Worm (Caenorhabditis elegans) whole organism, L3 larva: ENCODE results near the gene M03A8.3.

ENCODE experiments used
- R02D3.7 ChIP-seq: fragments of 150-350 bp; optimal IDR thresholded peaks from 2 replicates; lab custom pipeline; 2014; ENCODE audit warnings: missing biosample characterization, missing genetic modification characterization
- ZK546.5 ChIP-seq: sonication (generic microtip); optimal IDR thresholded peaks from 2 replicates; lab custom pipeline; 2017; ENCODE audit warnings: missing biosample characterization, missing genetic modification characterization
- aly-2 ChIP-seq: fragments of 150-350 bp; optimal IDR thresholded peaks from 2 replicates; lab custom pipeline; 2014; ENCODE audit warnings: missing biosample characterization, missing genetic modification characterization
- ama-1 ChIP-seq: fragments of 150-350 bp; optimal IDR thresholded peaks from 2 replicates; lab custom pipeline; 2018
- ceh-16 ChIP-seq: sonication (generic microtip); optimal IDR thresholded peaks from 2 replicates; lab custom pipeline; 2017; ENCODE audit warnings: missing biosample characterization, missing genetic modification characterization
- ceh-28 ChIP-seq: fragments of 150-350 bp; optimal IDR thresholded peaks from 2 replicates; lab custom pipeline; 2014; ENCODE audit warnings: missing biosample characterization, missing genetic modification reagents, missing genetic modification characterization
- ceh-82 ChIP-seq: fragments of 150-350 bp; optimal IDR thresholded peaks from 2 replicates; lab custom pipeline; 2014; ENCODE audit warnings: missing biosample characterization, missing genetic modification characterization
- daf-12 ChIP-seq: fragments of 150-350 bp; optimal IDR thresholded peaks from 2 replicates; lab custom pipeline; 2014; ENCODE audit warnings: missing biosample characterization, missing genetic modification reagents, missing genetic modification characterization
- elt-1 ChIP-seq: fragments of 150-350 bp; optimal IDR thresholded peaks from 2 replicates; lab custom pipeline; 2014; ENCODE audit warnings: missing biosample characterization, missing genetic modification characterization
- elt-2 ChIP-seq: sonication (generic microtip); optimal IDR thresholded peaks from 2 replicates; lab custom pipeline; 2016; ENCODE audit warnings: missing genetic modification reagents, mild to moderate bottlenecking, missing genetic modification characterization, missing compliant biosample characterization
- eor-1 ChIP-seq, 2 experiments: fragments of 150-350 bp; optimal IDR thresholded peaks; 2 replicates each; lab custom pipeline; 2014 to 2018; ENCODE audit warnings: missing biosample characterization in 2 of 2, missing genetic modification characterization in 2 of 2
- fkh-2 ChIP-seq: fragments of 150-350 bp; optimal IDR thresholded peaks from 2 replicates; lab custom pipeline; 2014; ENCODE audit warnings: missing biosample characterization, missing genetic modification reagents, missing genetic modification characterization
- fos-1 ChIP-seq: fragments of 150-350 bp; optimal IDR thresholded peaks from 2 replicates; lab custom pipeline; 2014; ENCODE audit warnings: missing biosample characterization, missing genetic modification characterization
- hmg-11 ChIP-seq: sonication (generic microtip); optimal IDR thresholded peaks from 2 replicates; lab custom pipeline; 2016; ENCODE audit warnings: missing genetic modification characterization, missing compliant biosample characterization
- jun-1 ChIP-seq: fragments of 150-350 bp; optimal IDR thresholded peaks from 2 replicates; lab custom pipeline; 2014; ENCODE audit warnings: missing biosample characterization, missing genetic modification reagents, missing genetic modification characterization
- lin-15B ChIP-seq: fragments of 150-350 bp; optimal IDR thresholded peaks from 2 replicates; lab custom pipeline; 2014; ENCODE audit warnings: missing biosample characterization, missing genetic modification characterization
- lin-39 ChIP-seq: fragments of 150-350 bp; optimal IDR thresholded peaks from 2 replicates; lab custom pipeline; 2018; ENCODE audit warnings: missing biosample characterization, missing genetic modification reagents, missing genetic modification characterization
- lsy-12 ChIP-seq: sonication (generic microtip); optimal IDR thresholded peaks from 2 replicates; lab custom pipeline; 2016; ENCODE audit warnings: mild to moderate bottlenecking, missing genetic modification characterization, missing compliant biosample characterization
- nhr-11 ChIP-seq: fragments of 150-350 bp; optimal IDR thresholded peaks from 2 replicates; lab custom pipeline; 2014; ENCODE audit warnings: missing biosample characterization, missing genetic modification characterization
- nhr-23 ChIP-seq: fragments of 150-350 bp; optimal IDR thresholded peaks from 2 replicates; lab custom pipeline; 2014; ENCODE audit warnings: missing biosample characterization, missing genetic modification reagents, missing genetic modification characterization
- nhr-237 ChIP-seq: fragments of 150-350 bp; optimal IDR thresholded peaks from 2 replicates; lab custom pipeline; 2014; ENCODE audit warnings: missing biosample characterization, missing genetic modification characterization
- nhr-43 ChIP-seq: sonication (generic microtip); optimal IDR thresholded peaks from 2 replicates; lab custom pipeline; 2016; ENCODE audit warnings: mild to moderate bottlenecking, missing genetic modification characterization, missing compliant biosample characterization; ENCODE audit not compliant: poor library complexity, severe bottlenecking
- nhr-67 ChIP-seq: fragments of 150-350 bp; optimal IDR thresholded peaks from 2 replicates; lab custom pipeline; 2014; ENCODE audit warnings: missing biosample characterization, missing genetic modification characterization
- nhr-76 ChIP-seq: fragments of 150-350 bp; sonication (generic microtip); optimal IDR thresholded peaks from 5 replicates; lab custom pipeline; 2014; ENCODE audit warnings: missing biosample characterization, missing genetic modification characterization
- pha-4 ChIP-seq: fragments of 150-350 bp; optimal IDR thresholded peaks from 2 replicates; lab custom pipeline; 2014; ENCODE audit warnings: missing biosample characterization, missing genetic modification reagents, missing genetic modification characterization
- pqm-1 ChIP-seq: fragments of 150-350 bp; optimal IDR thresholded peaks from 2 replicates; lab custom pipeline; 2017; ENCODE audit warnings: missing biosample characterization, missing genetic modification characterization, inconsistent platforms
- sea-2 ChIP-seq: fragments of 150-350 bp; sonication (generic microtip); optimal IDR thresholded peaks from 4 replicates; lab custom pipeline; 2014; ENCODE audit warnings: missing biosample characterization, missing genetic modification reagents, missing genetic modification characterization
- skn-1 ChIP-seq: fragments of 150-350 bp; optimal IDR thresholded peaks from 2 replicates; lab custom pipeline; 2014; ENCODE audit warnings: missing biosample characterization, missing genetic modification characterization
- zag-1 ChIP-seq: fragments of 150-350 bp; optimal IDR thresholded peaks from 2 replicates; lab custom pipeline; 2014; ENCODE audit warnings: missing biosample characterization, missing genetic modification characterization
- ztf-4 ChIP-seq: fragments of 150-350 bp; optimal IDR thresholded peaks from 2 replicates; lab custom pipeline; 2014; ENCODE audit warnings: missing biosample characterization, missing genetic modification characterization

M03A8.3 gene

ce11 chrX:6761211-6761610, 38.6 kb upstream of the M03A8.3 start:
- TF ChIP-seq elt-2 (peak; percentile 51), zag-1 (tag; lab: Kevin White, UChicago) (no peak), pqm-1 (tag; lab: Kevin White, UChicago) (peak; percentile 44)

- no peak for TF ChIP-seq nhr-67 (tag; lab: Kevin White, UChicago)
- TF ChIP-seq sea-2 (GFP tag; lab: Kevin White, UChicago), result no peak
- no peak for TF ChIP-seq skn-1
- TF ChIP-seq nhr-76 (tag; lab: Kevin White, UChicago), result no peak
- no peak for TF ChIP-seq fos-1 (tag; lab: Kevin White, UChicago)
- TF ChIP-seq fkh-2 (tag; lab: Kevin White, UChicago), result no peak
- no peak for TF ChIP-seq nhr-23
- peak; percentile 35 for TF ChIP-seq pha-4 (tag; lab: Kevin White, UChicago)
- TF ChIP-seq hmg-11 (tag; lab: Kevin White, UChicago), result no peak
- TF ChIP-seq pqm-1 (tag; lab: Kevin White, UChicago), result peak; percentile 16
- TF ChIP-seq elt-2, result peak; percentile 72
- no peak for TF ChIP-seq R02D3.7 (tag; lab: Kevin White, UChicago)
- no peak for TF ChIP-seq lsy-12
- TF ChIP-seq elt-1, result no peak
- no peak for TF ChIP-seq daf-12 (tag; lab: Kevin White, UChicago)
- TF ChIP-seq, all 47 proteins: peak for 3
Observed at ce11 chrX:6761688-6762185, 38.1 kb upstream of the M03A8.3 start, which contains the start of gene abts-4. TSS of gene abts-4 (minus strand) at chrX:6761738.

- TF ChIP-seq eor-1 (tag; optimal IDR thresholded peaks at IDR 0.05; lab: Kevin White, UChicago) (no peak), lin-15B (tag; lab: Kevin White, UChicago) (no peak), nhr-43 (no peak)
- TF ChIP-seq, all 47 proteins: peak for 0
Observed at ce11 chrX:6778014-6778413, 21.8 kb upstream of the M03A8.3 start, which contains the start of gene irk-1. TSS of gene irk-1 (minus strand) at chrX:6778114.

- TF ChIP-seq sea-2 (GFP tag; lab: Kevin White, UChicago) (no peak), jun-1 (tag; lab: Kevin White, UChicago) (no peak), nhr-11 (tag; lab: Kevin White, UChicago) (no peak), ZK546.5 (no peak), lin-39 (tag; lab: Kevin White, UChicago) (no peak), aly-2 (tag; lab: Kevin White, UChicago) (no peak), nhr-237 (tag; lab: Kevin White, UChicago) (no peak), ama-1 (lab: Kevin White, UChicago) (no peak), fos-1 (tag; lab: Kevin White, UChicago) (no peak), elt-1 (no peak), ztf-4 (tag; lab: Kevin White, UChicago) (no peak)
Observed at ce11 chrX:6782857-6783256, 17.0 kb upstream of the M03A8.3 start, which contains the start of gene idpp-6. TSS of gene idpp-6 (plus strand) at chrX:6783157.

- TF ChIP-seq ceh-16 (no peak), pqm-1 (tag; lab: Kevin White, UChicago) (peak; percentile 38), nhr-11 (tag; lab: Kevin White, UChicago) (no peak), daf-12 (tag; lab: Kevin White, UChicago) (no peak), nhr-67 (tag; lab: Kevin White, UChicago) (no peak), elt-2 (peak; percentile 64)
Observed at ce11 chrX:6784181-6784580, 15.7 kb upstream of the M03A8.3 start, which contains the start of gene bgal-2. TSS of gene bgal-2 (plus strand) at chrX:6784411.

- TF ChIP-seq jun-1 (tag; lab: Kevin White, UChicago) (peak; percentile 56), pha-4 (tag; lab: Kevin White, UChicago) (peak; percentile 59), ceh-82 (tag; lab: Kevin White, UChicago) (no peak), ceh-28 (peak; percentile 42), elt-2 (peak; percentile 95), R02D3.7 (tag; lab: Kevin White, UChicago) (no peak), pqm-1 (tag; lab: Kevin White, UChicago) (peak; percentile 91)
- TF ChIP-seq, all 47 proteins: peak for 5
Observed at ce11 chrX:6788965-6789573, 10.8 kb upstream of the M03A8.3 start, which contains the start of gene sgca-1. TSS of gene sgca-1 (minus strand) at chrX:6789548.
